Fruit fly (Drosophila melanogaster) whole organism, embryonic: ENCODE results near the gene Cat.
A peak's percentile ranks its signal among the peaks of the same experiment; 100 is the strongest.

Source experiments
- ATbp ChIP-seq: fragments of 200-800 bp; sonication (Bioruptor generic); optimal IDR thresholded peaks from 2 replicates; lab custom pipeline; 2017; ENCODE audit warnings: missing biosample characterization, mild to moderate bottlenecking, missing genetic modification characterization, missing genetic modification reagents
- Asciz ChIP-seq: fragments of 200-800 bp; sonication (Bioruptor generic); optimal IDR thresholded peaks from 2 replicates; lab custom pipeline; 2017; ENCODE audit warnings: missing biosample characterization, mild to moderate bottlenecking, missing genetic modification characterization, missing genetic modification reagents
- Awh ChIP-seq: fragments of 200-800 bp; sonication (Bioruptor generic); IDR thresholded peaks from 2 replicates; pipeline ENCODE4, ENCODE4 v1.3.6; 2022; ENCODE audit warnings: missing biosample characterization, missing genetic modification characterization
- BEAF-32 ChIP-seq: fragments of 200-800 bp; sonication (Bioruptor generic); optimal IDR thresholded peaks from 3 replicates; lab custom pipeline; 2017; ENCODE audit warnings: missing biosample characterization, missing genetic modification characterization, mild to moderate bottlenecking, moderate library complexity, missing genetic modification reagents
- Blimp-1 ChIP-seq: fragments of 200-800 bp; sonication (Bioruptor generic); optimal IDR thresholded peaks from 3 replicates; lab custom pipeline; 2018; ENCODE audit warnings: missing biosample characterization, missing genetic modification characterization, mild to moderate bottlenecking, moderate library complexity, missing genetic modification reagents
- CG10274 ChIP-seq: fragments of 200-800 bp; sonication (Bioruptor generic); optimal IDR thresholded peaks from 3 replicates; lab custom pipeline; 2017; ENCODE audit warnings: missing biosample characterization, mild to moderate bottlenecking, missing genetic modification characterization
- CG13624 ChIP-seq: fragments of 200-800 bp; sonication (Bioruptor generic); optimal IDR thresholded peaks from 2 replicates; lab custom pipeline; 2016; ENCODE audit warnings: missing biosample characterization, missing genetic modification characterization
- CG14667 ChIP-seq: fragments of 200-800 bp; sonication (Bioruptor generic); IDR thresholded peaks from 2 replicates; pipeline ENCODE4 v1.3.6; 2022; ENCODE audit warnings: missing biosample characterization, missing genetic modification characterization
- CG14710 ChIP-seq: fragments of 200-800 bp; sonication (Bioruptor generic); optimal IDR thresholded peaks from 3 replicates; lab custom pipeline; 2019; ENCODE audit warnings: missing biosample characterization, mild to moderate bottlenecking, missing genetic modification characterization, moderate library complexity
- CG14965 ChIP-seq: fragments of 200-800 bp; sonication (Bioruptor generic); optimal IDR thresholded peaks from 2 replicates; lab custom pipeline; 2016; ENCODE audit warnings: missing biosample characterization, missing genetic modification characterization, borderline replicate concordance
- CG15479 ChIP-seq: fragments of 200-800 bp; sonication (Bioruptor generic); optimal IDR thresholded peaks from 3 replicates; lab custom pipeline; 2019; ENCODE audit warnings: missing biosample characterization, mild to moderate bottlenecking, missing genetic modification characterization, moderate library complexity
- CG16815 ChIP-seq: fragments of 200-800 bp; sonication (Bioruptor generic); optimal IDR thresholded peaks from 3 replicates; lab custom pipeline; 2017; ENCODE audit warnings: missing biosample characterization, mild to moderate bottlenecking, missing genetic modification characterization
- CG17361 ChIP-seq: fragments of 200-800 bp; sonication (Bioruptor generic); IDR thresholded peaks from 3 replicates; pipeline ENCODE4 v1.3.6; 2022; ENCODE audit warnings: missing biosample characterization, missing genetic modification characterization
- CG1832 ChIP-seq: fragments of 200-800 bp; sonication (Bioruptor generic); optimal IDR thresholded peaks from 2 replicates; lab custom pipeline; 2017; ENCODE audit warnings: missing biosample characterization, mild to moderate bottlenecking, missing genetic modification characterization, inconsistent platforms
- CG18599 ChIP-seq: fragments of 200-800 bp; sonication (Bioruptor generic); optimal IDR thresholded peaks from 3 replicates; lab custom pipeline; 2017; ENCODE audit warnings: missing biosample characterization, missing genetic modification characterization, mild to moderate bottlenecking, moderate library complexity, missing genetic modification reagents
- CG31365 ChIP-seq: fragments of 200-800 bp; sonication (Bioruptor generic); optimal IDR thresholded peaks from 2 replicates; lab custom pipeline; 2018; ENCODE audit warnings: missing biosample characterization, mild to moderate bottlenecking, missing genetic modification characterization
- CG42726 ChIP-seq: fragments of 200-800 bp; sonication (Bioruptor generic); IDR thresholded peaks from 2 replicates; pipeline ENCODE4 v1.3.6; 2022; ENCODE audit warnings: missing biosample characterization, missing genetic modification characterization; ENCODE audit not compliant: partially characterized antibody
- CG4328 ChIP-seq: fragments of 200-800 bp; sonication (Bioruptor generic); optimal IDR thresholded peaks from 3 replicates; lab custom pipeline; 2017; ENCODE audit warnings: missing biosample characterization, missing genetic modification reagents, missing genetic modification characterization
- CG7786 ChIP-seq: fragments of 200-800 bp; sonication (Bioruptor generic); optimal IDR thresholded peaks from 2 replicates; lab custom pipeline; 2016; ENCODE audit warnings: missing biosample characterization, missing genetic modification characterization
- CG7928 ChIP-seq: fragments of 200-800 bp; sonication (Bioruptor generic); optimal IDR thresholded peaks from 2 replicates; lab custom pipeline; 2017; ENCODE audit warnings: missing biosample characterization, mild to moderate bottlenecking, missing genetic modification characterization
- CG8924 ChIP-seq: fragments of 200-800 bp; optimal IDR thresholded peaks from 3 replicates; lab custom pipeline; 2019; ENCODE audit warnings: missing biosample characterization, mild to moderate bottlenecking, missing genetic modification characterization, moderate library complexity
- CG9797 ChIP-seq: fragments of 200-800 bp; sonication (Bioruptor generic); optimal IDR thresholded peaks from 3 replicates; lab custom pipeline; 2018; ENCODE audit warnings: missing biosample characterization, mild to moderate bottlenecking, missing genetic modification characterization
- Chrac-16 ChIP-seq: fragments of 200-800 bp; sonication (Bioruptor generic); optimal IDR thresholded peaks from 3 replicates; lab custom pipeline; 2016; ENCODE audit warnings: missing biosample characterization, missing genetic modification characterization
- Drgx ChIP-seq: fragments of 200-800 bp; sonication (Bioruptor generic); IDR thresholded peaks from 2 replicates; pipeline ENCODE4 v1.3.6; 2022; ENCODE audit warnings: missing biosample characterization, missing genetic modification characterization
- Fer3 ChIP-seq: fragments of 200-800 bp; sonication (Bioruptor generic); optimal IDR thresholded peaks from 2 replicates; lab custom pipeline; 2018; ENCODE audit warnings: missing biosample characterization, mild to moderate bottlenecking, missing genetic modification characterization, moderate library complexity
- H2.0 ChIP-seq: fragments of 200-800 bp; sonication (Bioruptor generic); IDR thresholded peaks from 2 replicates; pipeline ENCODE4 v1.3.6; 2022; ENCODE audit warnings: missing biosample characterization, missing genetic modification characterization
- Hr78 ChIP-seq, 2 experiments: fragments of 200-800 bp in 1 of 2; fragments of >200 bp in 1 of 2; sonication (Bioruptor generic) in 1 of 2; optimal IDR thresholded peaks; 2 replicates each; lab custom pipeline; 2017 to 2019; ENCODE audit warnings: missing biosample characterization in 2 of 2, missing genetic modification characterization in 2 of 2, mild to moderate bottlenecking in 1 of 2, moderate library complexity in 1 of 2
- Max ChIP-seq: fragments of 200-800 bp; sonication (Bioruptor generic); optimal IDR thresholded peaks from 2 replicates; lab custom pipeline; 2016; ENCODE audit warnings: missing biosample characterization, mild to moderate bottlenecking, missing genetic modification characterization
- Nf-YC ChIP-seq: fragments of 200-800 bp; optimal IDR thresholded peaks from 3 replicates; lab custom pipeline; 2019; ENCODE audit warnings: missing biosample characterization, mild to moderate bottlenecking, missing genetic modification characterization, moderate library complexity
- Optix ChIP-seq: fragments of 200-800 bp; sonication (Bioruptor generic); IDR thresholded peaks from 3 replicates; pipeline ENCODE4 v1.3.6; 2022; ENCODE audit warnings: missing biosample characterization, missing genetic modification characterization
- Scr ChIP-seq: fragments of 200-800 bp; sonication (Bioruptor generic); IDR thresholded peaks from 2 replicates; pipeline ENCODE4 v1.3.6; 2022; ENCODE audit warnings: missing biosample characterization, missing genetic modification characterization; ENCODE audit not compliant: partially characterized antibody
- amos ChIP-seq: fragments of 200-800 bp; sonication (Bioruptor generic); IDR thresholded peaks from 2 replicates; pipeline ENCODE4 v1.3.6; 2022; ENCODE audit warnings: missing biosample characterization, missing genetic modification characterization; ENCODE audit not compliant: partially characterized antibody
- ato ChIP-seq: fragments of 200-800 bp; sonication (Bioruptor generic); IDR thresholded peaks from 2 replicates; pipeline ENCODE4 v1.3.6; 2022; ENCODE audit warnings: missing biosample characterization, missing genetic modification characterization; ENCODE audit not compliant: partially characterized antibody
- corto ChIP-seq: fragments of 200-800 bp; sonication (Bioruptor generic); optimal IDR thresholded peaks from 2 replicates; lab custom pipeline; 2016; ENCODE audit warnings: missing biosample characterization, mild to moderate bottlenecking, missing genetic modification characterization, moderate library complexity
- croc ChIP-seq: fragments of 200-800 bp; sonication (Bioruptor generic); conservative IDR thresholded peaks from 3 replicates; pipeline ENCODE4 v1.3.6; 2022; ENCODE audit warnings: missing biosample characterization, missing genetic modification characterization
- crol ChIP-seq: fragments of 200-800 bp; sonication (Bioruptor generic); IDR thresholded peaks from 2 replicates; pipeline ENCODE4 v1.3.6; 2022; ENCODE audit warnings: missing biosample characterization, missing genetic modification characterization
- dpn ChIP-seq, 2 experiments: fragments of 200-800 bp; sonication (Bioruptor generic); optimal IDR thresholded peaks; 3 replicates each; lab custom pipeline; 2016; ENCODE audit warnings: missing biosample characterization in 2 of 2, missing genetic modification characterization in 2 of 2
- exex ChIP-seq: fragments of 200-800 bp; sonication (Bioruptor generic); optimal IDR thresholded peaks from 4 replicates; lab custom pipeline; 2018; ENCODE audit warnings: missing biosample characterization, mild to moderate bottlenecking, missing genetic modification characterization, moderate library complexity
- fd102C ChIP-seq: fragments of 200-800 bp; sonication (Bioruptor generic); optimal IDR thresholded peaks from 2 replicates; lab custom pipeline; 2018; ENCODE audit warnings: missing biosample characterization, mild to moderate bottlenecking, missing genetic modification characterization, moderate library complexity
- lov ChIP-seq, 2 experiments: fragments of 200-800 bp in 1 of 2; fragments of >200 bp in 1 of 2; sonication (Bioruptor generic) in 1 of 2; IDR thresholded peaks in 1 of 2; optimal IDR thresholded peaks in 1 of 2; 2 replicates in 1 of 2; 3 replicates in 1 of 2; pipeline versions ENCODE4 v1.3.6 to Lab custom; 2017 to 2022; ENCODE audit warnings: missing biosample characterization in 1 of 2, missing genetic modification characterization in 1 of 2
- luna ChIP-seq: fragments of 200-800 bp; sonication (Bioruptor generic); optimal IDR thresholded peaks from 2 replicates; lab custom pipeline; 2016; ENCODE audit warnings: missing biosample characterization, missing genetic modification characterization
- peb ChIP-seq: fragments of 200-800 bp; sonication (Bioruptor generic); IDR thresholded peaks from 2 replicates; pipeline ENCODE4 v1.3.6; 2022; ENCODE audit warnings: missing biosample characterization, missing genetic modification characterization
- pho ChIP-seq: fragments of 200-800 bp; sonication (Bioruptor generic); optimal IDR thresholded peaks from 2 replicates; lab custom pipeline; 2016; ENCODE audit warnings: missing biosample characterization, missing genetic modification characterization
- pnt ChIP-seq: fragments of 200-800 bp; sonication (Bioruptor generic); optimal IDR thresholded peaks from 3 replicates; lab custom pipeline; 2016; ENCODE audit warnings: missing biosample characterization, missing genetic modification characterization
- rib ChIP-seq: fragments of 200-800 bp; sonication (Bioruptor generic); IDR thresholded peaks from 2 replicates; pipeline ENCODE4 v1.3.6; 2022; ENCODE audit warnings: missing biosample characterization, missing genetic modification characterization
- ro ChIP-seq: fragments of 200-800 bp; sonication (Bioruptor generic); IDR thresholded peaks from 2 replicates; pipeline ENCODE4 v1.3.6; 2022; ENCODE audit warnings: missing biosample characterization, missing genetic modification characterization
- run ChIP-seq: fragments of 200-800 bp; sonication (Bioruptor generic); optimal IDR thresholded peaks from 3 replicates; lab custom pipeline; 2018; ENCODE audit warnings: missing biosample characterization, mild to moderate bottlenecking, missing genetic modification characterization
- wek ChIP-seq: fragments of 200-800 bp; sonication (Bioruptor generic); optimal IDR thresholded peaks from 3 replicates; lab custom pipeline; 2018; ENCODE audit warnings: missing biosample characterization, mild to moderate bottlenecking, missing genetic modification characterization, moderate library complexity

Cat gene

DNA sequence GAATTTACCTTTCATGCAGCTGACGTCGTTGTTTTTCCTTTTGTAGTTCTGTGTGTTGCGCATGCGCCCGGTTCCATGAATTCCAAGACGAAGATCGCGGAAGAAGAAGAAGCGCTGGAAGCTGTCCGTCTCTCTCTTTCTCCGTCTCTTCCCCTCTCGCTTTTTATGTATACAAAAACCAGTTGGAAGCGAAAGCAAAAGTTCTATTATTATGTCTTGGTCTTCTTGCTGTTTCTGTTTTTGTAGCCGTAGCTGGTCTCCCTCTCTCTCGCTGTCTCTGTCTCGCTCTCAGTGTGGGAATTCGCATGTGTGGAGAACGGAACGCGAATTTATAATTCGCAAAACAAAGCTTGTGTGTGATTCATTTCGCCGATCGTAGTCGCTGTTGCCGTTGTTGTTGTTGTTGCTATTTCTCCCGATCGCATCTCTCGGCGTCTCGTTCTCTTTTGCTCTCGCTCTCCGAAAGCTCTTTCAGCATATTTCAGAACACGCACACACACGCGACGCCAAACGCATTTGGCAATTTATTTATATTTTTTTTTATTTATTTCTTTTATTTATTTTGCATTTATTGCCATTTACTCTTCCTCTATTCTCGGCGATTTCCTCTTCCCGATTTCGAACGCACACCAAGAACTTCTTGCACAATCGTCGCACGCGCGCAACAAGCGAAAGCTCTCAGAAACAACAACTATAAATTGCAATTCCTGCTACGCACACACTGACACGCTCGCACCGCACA lies 22.1 kb upstream of the Cat start (continued):
- TF ChIP-seq Chrac-16 (GFP tag; lab: Kevin White, UChicago) (no peak), corto (GFP tag; lab: Kevin White, UChicago) (peak; percentile 59), H2.0 (GFP tag; lab: Robert Waterston, UW) (0 out of 2 replicates have a peak, but pooled peaks have one; percentile 15), CG14965 (GFP tag; lab: Kevin White, UChicago) (no peak), exex (tag; lab: Kevin White, UChicago) (no peak), Scr (GFP tag; lab: Robert Waterston, UW) (no peak), Drgx (GFP tag; lab: Robert Waterston, UW) (peak; percentile 30), Awh (GFP tag; lab: Robert Waterston, UW) (no peak), CG9797 (GFP tag; lab: Kevin White, UChicago) (no peak), CG15479 (GFP tag; lab: Kevin White, UChicago) (no peak), CG17361 (GFP tag; lab: Robert Waterston, UW) (no peak), luna (no peak), BEAF-32 (GFP tag; lab: Kevin White, UChicago) (no peak), Nf-YC (no peak), Optix (no peak), wek (GFP tag; lab: Kevin White, UChicago) (no peak), lov (optimal IDR thresholded peaks at IDR 0.05; lab: Kevin White, UChicago) (no peak), lov (GFP tag; IDR thresholded peaks at IDR 0.05; lab: Robert Waterston, UW) (no peak), CG42726 (GFP tag; lab: Robert Waterston, UW) (no peak), CG7786 (GFP tag; lab: Kevin White, UChicago) (no peak), Asciz (no peak), CG31365 (no peak), Fer3 (tag; lab: Kevin White, UChicago) (no peak), rib (peak; percentile 97), CG18599 (no peak), CG7928 (GFP tag; lab: Kevin White, UChicago) (no peak), croc (GFP tag; lab: Robert Waterston, UW) (no peak), Max (GFP tag; lab: Kevin White, UChicago) (no peak), CG14710 (tag; lab: Kevin White, UChicago) (no peak), amos (no peak), ro (GFP tag; lab: Robert Waterston, UW) (no peak), CG8924 (no peak), Blimp-1 (peak; percentile 100), CG4328 (GFP tag; lab: Kevin White, UChicago) (no peak), CG16815 (GFP tag; lab: Kevin White, UChicago) (no peak), Hr78 (GFP tag; optimal IDR thresholded peaks at IDR 0.05; lab: Kevin White, UChicago) (no peak), ato (no peak), run (tag; lab: Kevin White, UChicago) (no peak), pho (GFP tag; lab: Kevin White, UChicago) (no peak), CG14667 (GFP tag; lab: Robert Waterston, UW) (no peak), fd102C (GFP tag; lab: Kevin White, UChicago) (no peak), crol (peak; percentile 78), CG1832 (GFP tag; lab: Kevin White, UChicago) (peak; percentile 72), pnt (GFP tag; lab: Kevin White, UChicago) (no peak), dpn (GFP tag; optimal IDR thresholded peaks at IDR 0.05; lab: Kevin White, UChicago) (no peak), CG13624 (no peak), peb (GFP tag; lab: Robert Waterston, UW) (no peak), ATbp (GFP tag; lab: Kevin White, UChicago) (no peak), CG10274 (no peak)
